Fruit fly (Drosophila melanogaster) whole organism, embryonic: Measurements from ENCODE around the gene CG17027.

Source experiments
- Atf-2 ChIP-seq: fragments of 200-800 bp; sonication (Bioruptor generic); optimal IDR thresholded peaks from 2 replicates; lab custom pipeline; 2016; ENCODE audit warnings: missing biosample characterization, missing genetic modification characterization
- CG10147 ChIP-seq: fragments of 200-800 bp; sonication (Bioruptor generic); optimal IDR thresholded peaks from 2 replicates; lab custom pipeline; 2019; ENCODE audit warnings: missing biosample characterization, mild to moderate bottlenecking, missing genetic modification characterization, moderate library complexity
- CG10274 ChIP-seq: fragments of 200-800 bp; sonication (Bioruptor generic); optimal IDR thresholded peaks from 3 replicates; lab custom pipeline; 2017; ENCODE audit warnings: missing biosample characterization, mild to moderate bottlenecking, missing genetic modification characterization
- CG17186 ChIP-seq: fragments of 200-800 bp; sonication (Bioruptor generic); optimal IDR thresholded peaks from 3 replicates; lab custom pipeline; 2017; ENCODE audit warnings: missing biosample characterization, missing genetic modification reagents, missing genetic modification characterization
- CG17912 ChIP-seq: fragments of 200-800 bp; sonication (Bioruptor generic); optimal IDR thresholded peaks from 2 replicates; lab custom pipeline; 2018; ENCODE audit warnings: missing biosample characterization, mild to moderate bottlenecking, missing genetic modification characterization
- CG18619 ChIP-seq: fragments of 200-800 bp; sonication (Bioruptor generic); optimal IDR thresholded peaks from 3 replicates; lab custom pipeline; 2017; ENCODE audit warnings: missing biosample characterization, mild to moderate bottlenecking, missing genetic modification characterization
- CG31365 ChIP-seq: fragments of 200-800 bp; sonication (Bioruptor generic); optimal IDR thresholded peaks from 2 replicates; lab custom pipeline; 2018; ENCODE audit warnings: missing biosample characterization, mild to moderate bottlenecking, missing genetic modification characterization
- CG34224 ChIP-seq: fragments of 200-800 bp; sonication (Bioruptor generic); IDR thresholded peaks from 3 replicates; pipeline ENCODE4 v1.3.6; 2022; ENCODE audit warnings: missing biosample characterization, missing genetic modification characterization; ENCODE audit not compliant: partially characterized antibody
- CG3995 ChIP-seq: fragments of 200-800 bp; sonication (Bioruptor generic); optimal IDR thresholded peaks from 3 replicates; lab custom pipeline; 2016; ENCODE audit warnings: missing biosample characterization, missing genetic modification characterization
- CG4820 ChIP-seq: fragments of 200-800 bp; sonication (Bioruptor generic); optimal IDR thresholded peaks from 3 replicates; lab custom pipeline; 2016; ENCODE audit warnings: missing biosample characterization, missing genetic modification characterization
- CG6854 ChIP-seq: fragments of 200-800 bp; sonication (Bioruptor generic); optimal IDR thresholded peaks from 3 replicates; lab custom pipeline; 2017; ENCODE audit warnings: missing biosample characterization, mild to moderate bottlenecking, missing genetic modification characterization
- CG7372 ChIP-seq: fragments of 200-800 bp; sonication (Bioruptor generic); IDR thresholded peaks from 2 replicates; pipeline ENCODE4 v1.3.6; 2022; ENCODE audit warnings: missing biosample characterization, missing genetic modification characterization
- CG7786 ChIP-seq: fragments of 200-800 bp; sonication (Bioruptor generic); optimal IDR thresholded peaks from 2 replicates; lab custom pipeline; 2016; ENCODE audit warnings: missing biosample characterization, missing genetic modification characterization
- CG7839 ChIP-seq: fragments of 200-800 bp; sonication (Bioruptor generic); optimal IDR thresholded peaks from 3 replicates; lab custom pipeline; 2018; ENCODE audit warnings: missing biosample characterization, mild to moderate bottlenecking, missing genetic modification characterization, moderate library complexity
- CG7928 ChIP-seq: fragments of 200-800 bp; sonication (Bioruptor generic); optimal IDR thresholded peaks from 2 replicates; lab custom pipeline; 2017; ENCODE audit warnings: missing biosample characterization, mild to moderate bottlenecking, missing genetic modification characterization
- CG8924 ChIP-seq: fragments of 200-800 bp; optimal IDR thresholded peaks from 3 replicates; lab custom pipeline; 2019; ENCODE audit warnings: missing biosample characterization, mild to moderate bottlenecking, missing genetic modification characterization, moderate library complexity
- CG9609 ChIP-seq: fragments of 200-800 bp; sonication (Bioruptor generic); optimal IDR thresholded peaks from 3 replicates; lab custom pipeline; 2016; ENCODE audit warnings: missing biosample characterization, missing genetic modification characterization
- CG9727 ChIP-seq: fragments of 200-800 bp; sonication (Bioruptor generic); optimal IDR thresholded peaks from 3 replicates; lab custom pipeline; 2017; ENCODE audit warnings: missing biosample characterization, mild to moderate bottlenecking, missing genetic modification characterization
- CTCF ChIP-seq: fragments of 200-800 bp; sonication (Bioruptor generic); optimal IDR thresholded peaks from 2 replicates; lab custom pipeline; 2017; ENCODE audit warnings: missing biosample characterization, mild to moderate bottlenecking, missing genetic modification characterization, moderate library complexity
- Dad ChIP-seq: fragments of 200-800 bp; sonication (Bioruptor generic); optimal IDR thresholded peaks from 3 replicates; lab custom pipeline; 2016; ENCODE audit warnings: missing biosample characterization, missing genetic modification characterization
- Fer1 ChIP-seq: fragments of 200-800 bp; sonication (Bioruptor generic); optimal IDR thresholded peaks from 2 replicates; lab custom pipeline; 2017; ENCODE audit warnings: missing biosample characterization, mild to moderate bottlenecking, missing genetic modification characterization
- GATAe ChIP-seq: fragments of 200-800 bp; sonication (Bioruptor generic); conservative IDR thresholded peaks from 2 replicates; pipeline ENCODE4 v1.3.6; 2022; ENCODE audit warnings: missing biosample characterization, missing genetic modification characterization
- HHEX ChIP-seq: fragments of 200-800 bp; sonication (Bioruptor generic); optimal IDR thresholded peaks from 3 replicates; lab custom pipeline; 2017; ENCODE audit warnings: missing biosample characterization, mild to moderate bottlenecking, missing genetic modification characterization, missing genetic modification reagents
- Hmx ChIP-seq: fragments of 200-800 bp; sonication (Bioruptor generic); optimal IDR thresholded peaks from 2 replicates; lab custom pipeline; 2016; ENCODE audit warnings: missing biosample characterization, missing genetic modification characterization
- Hr39 ChIP-seq: fragments of >200 bp; optimal IDR thresholded peaks from 2 replicates; lab custom pipeline; 2017
- Lpt ChIP-seq: fragments of >200 bp; optimal IDR thresholded peaks from 2 replicates; lab custom pipeline; 2018; ENCODE audit warnings: missing biosample characterization, missing genetic modification characterization
- Myb ChIP-seq: fragments of 200-800 bp; sonication (Bioruptor generic); optimal IDR thresholded peaks from 2 replicates; lab custom pipeline; 2016; ENCODE audit warnings: missing biosample characterization, missing genetic modification characterization
- Nf-YB ChIP-seq: fragments of 200-800 bp; sonication (Bioruptor generic); optimal IDR thresholded peaks from 3 replicates; lab custom pipeline; 2019; ENCODE audit warnings: missing biosample characterization, mild to moderate bottlenecking, missing genetic modification characterization, moderate library complexity
- Opbp ChIP-seq: fragments of 200-800 bp; sonication (Bioruptor generic); IDR thresholded peaks from 3 replicates; pipeline ENCODE4 v1.3.6; 2022; ENCODE audit warnings: missing biosample characterization, missing genetic modification characterization; ENCODE audit not compliant: partially characterized antibody
- TFAM ChIP-seq: fragments of 200-800 bp; sonication (Bioruptor generic); optimal IDR thresholded peaks from 2 replicates; lab custom pipeline; 2017; ENCODE audit warnings: missing biosample characterization, missing genetic modification characterization, inconsistent platforms
- Tbp ChIP-seq: fragments of >200 bp; optimal IDR thresholded peaks from 2 replicates; lab custom pipeline; 2018; ENCODE audit warnings: missing biosample characterization, missing genetic modification characterization
- Trl ChIP-seq, 3 experiments: fragments of >200 bp in 2 of 3; fragments of 200-800 bp in 1 of 3; sonication (Bioruptor generic) in 1 of 3; optimal IDR thresholded peaks; 2 replicates in 1 of 3; 3 replicates in 2 of 3; lab custom pipeline; 2016 to 2017; ENCODE audit warnings: missing biosample characterization in 1 of 3, missing genetic modification characterization in 1 of 3
- Usf ChIP-seq: fragments of 200-800 bp; sonication (Bioruptor generic); optimal IDR thresholded peaks from 2 replicates; lab custom pipeline; 2017; ENCODE audit warnings: missing genotype, missing biosample characterization, missing genetic modification characterization
- amos ChIP-seq: fragments of 200-800 bp; sonication (Bioruptor generic); IDR thresholded peaks from 2 replicates; pipeline ENCODE4 v1.3.6; 2022; ENCODE audit warnings: missing biosample characterization, missing genetic modification characterization; ENCODE audit not compliant: partially characterized antibody
- cad ChIP-seq: fragments of >200 bp; optimal IDR thresholded peaks from 2 replicates; lab custom pipeline; 2017; ENCODE audit warnings: missing biosample characterization, missing genetic modification characterization
- dmrt99B ChIP-seq: fragments of 200-800 bp; sonication (Bioruptor generic); optimal IDR thresholded peaks from 2 replicates; lab custom pipeline; 2018; ENCODE audit warnings: missing biosample characterization, mild to moderate bottlenecking, missing genetic modification characterization, moderate library complexity
- dysf ChIP-seq: fragments of 200-800 bp; sonication (Bioruptor generic); IDR thresholded peaks from 3 replicates; pipeline ENCODE4 v1.3.6; 2022; ENCODE audit warnings: missing biosample characterization, missing genetic modification characterization
- gro ChIP-seq: fragments of 200-800 bp; sonication (Bioruptor generic); optimal IDR thresholded peaks from 2 replicates; lab custom pipeline; 2016; ENCODE audit warnings: missing biosample characterization, missing genetic modification characterization
- gt ChIP-seq: fragments of 200-800 bp; sonication (Bioruptor generic); IDR thresholded peaks from 2 replicates; pipeline ENCODE4 v1.3.6; 2022; ENCODE audit warnings: missing biosample characterization, missing genetic modification characterization
- h ChIP-seq: fragments of >200 bp; optimal IDR thresholded peaks from 2 replicates; lab custom pipeline; 2017
- lov ChIP-seq, 2 experiments: fragments of 200-800 bp in 1 of 2; fragments of >200 bp in 1 of 2; sonication (Bioruptor generic) in 1 of 2; IDR thresholded peaks in 1 of 2; optimal IDR thresholded peaks in 1 of 2; 2 replicates in 1 of 2; 3 replicates in 1 of 2; pipeline versions ENCODE4 v1.3.6 to Lab custom; 2017 to 2022; ENCODE audit warnings: missing biosample characterization in 1 of 2, missing genetic modification characterization in 1 of 2
- org-1 ChIP-seq: fragments of 200-800 bp; sonication (Bioruptor generic); optimal IDR thresholded peaks from 2 replicates; lab custom pipeline; 2017; ENCODE audit warnings: missing biosample characterization, missing genetic modification characterization
- psq ChIP-seq: fragments of 200-800 bp; sonication (Bioruptor generic); optimal IDR thresholded peaks from 2 replicates; lab custom pipeline; 2017; ENCODE audit warnings: missing biosample characterization, missing genetic modification characterization
- sens-2 ChIP-seq: fragments of 200-800 bp; sonication (Bioruptor generic); IDR thresholded peaks from 2 replicates; pipeline ENCODE4 v1.3.6; 2022; ENCODE audit warnings: missing biosample characterization, missing genetic modification characterization
- slbo ChIP-seq: fragments of 200-800 bp; sonication (Bioruptor generic); IDR thresholded peaks from 2 replicates; pipeline ENCODE4 v1.3.6; 2022; ENCODE audit warnings: missing biosample characterization, missing genetic modification characterization
- sna ChIP-seq: fragments of 200-800 bp; sonication (Bioruptor generic); IDR thresholded peaks from 2 replicates; pipeline ENCODE4 v1.3.6; 2022; ENCODE audit warnings: missing biosample characterization, missing genetic modification characterization; ENCODE audit not compliant: partially characterized antibody
- sug ChIP-seq: fragments of 200-800 bp; optimal IDR thresholded peaks from 2 replicates; lab custom pipeline; 2019; ENCODE audit warnings: missing biosample characterization, mild to moderate bottlenecking, missing genetic modification characterization, moderate library complexity
- tap ChIP-seq: fragments of 200-800 bp; optimal IDR thresholded peaks from 3 replicates; lab custom pipeline; 2019; ENCODE audit warnings: missing biosample characterization, mild to moderate bottlenecking, missing genetic modification characterization, moderate library complexity
- twi ChIP-seq: fragments of 200-800 bp; optimal IDR thresholded peaks from 2 replicates; lab custom pipeline; 2019; ENCODE audit warnings: missing biosample characterization, mild to moderate bottlenecking, missing genetic modification characterization, moderate library complexity
- wor ChIP-seq: fragments of 200-800 bp; sonication (Bioruptor generic); IDR thresholded peaks from 2 replicates; pipeline ENCODE4 v1.3.6; 2022; ENCODE audit warnings: missing biosample characterization, missing genetic modification characterization
- z ChIP-seq: fragments of 200-800 bp; sonication (Bioruptor generic); IDR thresholded peaks from 3 replicates; pipeline ENCODE4 v1.3.6; 2022; ENCODE audit warnings: missing biosample characterization, missing genetic modification characterization
- zfh1 ChIP-seq: fragments of 200-800 bp; sonication (Bioruptor generic); IDR thresholded peaks from 3 replicates; pipeline ENCODE4 v1.3.6; 2022; ENCODE audit warnings: missing biosample characterization, missing genetic modification characterization

The CG17027 gene

DNA sequence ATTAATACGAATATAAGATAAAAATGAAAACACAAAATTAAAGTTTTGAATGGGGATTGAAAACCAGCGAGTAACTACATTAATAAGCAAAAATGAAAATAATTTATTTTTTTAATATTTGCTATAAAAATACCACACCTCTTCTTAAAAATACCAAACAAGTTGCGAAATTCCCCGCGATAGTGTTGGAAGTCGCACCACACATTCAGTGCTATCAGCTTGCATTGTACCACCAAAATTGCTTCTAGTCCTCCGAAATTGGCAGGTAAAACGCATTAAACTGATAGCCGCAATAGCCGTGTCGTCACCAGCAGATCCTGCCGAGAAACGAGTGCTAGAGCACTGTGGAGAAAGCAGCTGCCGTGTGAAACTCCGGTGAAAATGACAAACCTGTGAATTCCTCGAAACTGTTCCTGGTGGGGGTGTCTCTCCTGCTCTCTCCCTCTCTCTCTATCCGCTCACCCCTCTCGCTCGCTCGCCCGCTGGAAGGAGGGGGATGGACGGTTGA, 8.2 kb downstream of the CG17027 start, which contains the start of gene Hip14 (continued):
- no peak for TF ChIP-seq sens-2 (GFP tag; lab: Robert Waterston, UW)
- no peak for TF ChIP-seq CG4820 (GFP tag; lab: Kevin White, UChicago)
- TF ChIP-seq Opbp (GFP tag; lab: Robert Waterston, UW) = no peak; the same call in 2 of the 3 replicates
- TF ChIP-seq h = no peak
- TF ChIP-seq gro = no peak
- TF ChIP-seq GATAe = no peak; the same call in 1 of the 2 replicates
- TF ChIP-seq Hr39 (lab: Kevin White, UChicago) = no peak
- TF ChIP-seq CG7928 (GFP tag; lab: Kevin White, UChicago) = no peak
- TF ChIP-seq CG3995 (GFP tag; lab: Kevin White, UChicago) = peak; percentile 86
- TF ChIP-seq Nf-YB (GFP tag; lab: Kevin White, UChicago) = no peak
- no peak for TF ChIP-seq CG18619
- no peak for TF ChIP-seq tap (tag; lab: Kevin White, UChicago)
- peak; percentile 17 for TF ChIP-seq org-1 (GFP tag; lab: Kevin White, UChicago)
- peak; percentile 46 for TF ChIP-seq Fer1
- no peak for TF ChIP-seq CG17186
- no peak for TF ChIP-seq Atf-2
- no peak for TF ChIP-seq amos (GFP tag; lab: Robert Waterston, UW)
- no peak for TF ChIP-seq Tbp
- TF ChIP-seq CG31365 (tag; lab: Kevin White, UChicago) = no peak
- no peak for TF ChIP-seq gt (GFP tag; lab: Robert Waterston, UW)
- no peak for TF ChIP-seq Myb
- no peak for TF ChIP-seq Usf (GFP tag; lab: Kevin White, UChicago)
- no peak for TF ChIP-seq cad (GFP tag; lab: Kevin White, UChicago)
- peak in 1 of 2 experiments; percentile 51 for TF ChIP-seq Trl (optimal IDR thresholded peaks at IDR 0.05; lab: Kevin White, UChicago)
- TF ChIP-seq Trl (GFP tag; optimal IDR thresholded peaks at IDR 0.05; lab: Kevin White, UChicago) = peak; percentile 29
- TF ChIP-seq Hmx (GFP tag; lab: Kevin White, UChicago) = no peak
- no peak for TF ChIP-seq lov (optimal IDR thresholded peaks at IDR 0.05; lab: Kevin White, UChicago)
- TF ChIP-seq lov (GFP tag; IDR thresholded peaks at IDR 0.05; lab: Robert Waterston, UW) = no peak
- TF ChIP-seq dysf (GFP tag; lab: Robert Waterston, UW) = no peak
- no peak for TF ChIP-seq CG7372 (GFP tag; lab: Robert Waterston, UW)
- TF ChIP-seq CG10274 (GFP tag; lab: Kevin White, UChicago) = no peak
- TF ChIP-seq CG9727 (GFP tag; lab: Kevin White, UChicago) = peak; percentile 33
- no peak for TF ChIP-seq CG8924 (tag; lab: Kevin White, UChicago)
- peak; percentile 18 for TF ChIP-seq CTCF
- TF ChIP-seq twi (tag; lab: Kevin White, UChicago) = no peak
- TF ChIP-seq zfh1 (GFP tag; lab: Robert Waterston, UW) = 0 out of 3 replicates have a peak, but pooled peaks have one; percentile 38
- no peak for TF ChIP-seq CG17912 (GFP tag; lab: Kevin White, UChicago)
- TF ChIP-seq CG10147 (GFP tag; lab: Kevin White, UChicago) = peak; percentile 40
- 0 out of 3 replicates have a peak, but pooled peaks have one; percentile 30 for TF ChIP-seq CG34224
- TF ChIP-seq CG9609 = no peak
- TF ChIP-seq TFAM (GFP tag; lab: Kevin White, UChicago) = no peak
- no peak for TF ChIP-seq HHEX
- no peak for TF ChIP-seq sna (GFP tag; lab: Robert Waterston, UW)
- TF ChIP-seq CG6854 = no peak
- no peak for TF ChIP-seq CG7839 (tag; lab: Kevin White, UChicago)
- no peak for TF ChIP-seq psq
- peak; percentile 16 for TF ChIP-seq sug (tag; lab: Kevin White, UChicago)
- no peak for TF ChIP-seq z
- TF ChIP-seq wor (GFP tag; lab: Robert Waterston, UW) = no peak
- TF ChIP-seq slbo (GFP tag; lab: Robert Waterston, UW) = peak; percentile 68
- TF ChIP-seq Dad (GFP tag; lab: Kevin White, UChicago) = no peak
- TF ChIP-seq Lpt (GFP tag; lab: Kevin White, UChicago) = no peak
- no peak for TF ChIP-seq CG7786
- TF ChIP-seq dmrt99B (tag; lab: Kevin White, UChicago) = no peak
